Fruit fly (Drosophila melanogaster): Measurements from ENCODE around the gene PolI.

Gene PolI

DNA sequence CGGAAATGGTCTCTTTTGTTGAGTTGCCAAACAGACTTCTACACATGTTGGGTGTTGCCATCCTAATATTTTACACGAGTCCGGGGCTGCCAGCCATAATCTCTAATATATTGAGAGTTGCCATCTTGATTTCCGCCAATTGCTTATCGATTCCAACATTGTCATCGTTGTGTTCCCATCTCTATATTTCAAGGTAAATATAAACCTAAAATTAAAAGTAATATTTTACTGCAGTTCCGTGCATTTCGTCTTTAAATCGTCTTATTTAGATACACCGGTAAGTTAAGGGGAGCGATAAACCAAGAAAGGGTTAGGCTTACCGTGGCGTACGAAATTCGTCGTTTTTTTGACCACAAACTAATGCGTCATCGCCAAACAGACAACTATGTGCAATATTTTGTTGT lies at the start of gene PolI (continued):
- TF ChIP-seq CG9817 (tag; optimal IDR thresholded peaks at IDR 0.05): no peak
- TF ChIP-seq CG4424 (GFP tag; optimal IDR thresholded peaks at IDR 0.05): peak; percentile 32
- no peak for TF ChIP-seq cato (GFP tag; optimal IDR thresholded peaks at IDR 0.05; ENCODE audit: borderline replicate concordance)
- TF ChIP-seq Atf3 (GFP tag; optimal IDR thresholded peaks at IDR 0.05): no peak
- TF ChIP-seq stwl (tag; optimal IDR thresholded peaks at IDR 0.05): peak; percentile 72
- no peak for TF ChIP-seq Blimp-1 (GFP tag; optimal IDR thresholded peaks at IDR 0.05)
- TF ChIP-seq sens-2 (GFP tag; IDR thresholded peaks at IDR 0.05): no peak
- TF ChIP-seq salm (tag; optimal IDR thresholded peaks at IDR 0.05): peak; percentile 11
- peak; percentile 59 for TF ChIP-seq CG12769 (tag; optimal IDR thresholded peaks at IDR 0.05)
- TF ChIP-seq onecut (GFP tag; IDR thresholded peaks at IDR 0.05): no peak
- no peak for TF ChIP-seq fd3F (GFP tag; optimal IDR thresholded peaks at IDR 0.05)
- peak; percentile 2 for TF ChIP-seq twi (tag; optimal IDR thresholded peaks at IDR 0.05)
- TF ChIP-seq chif (GFP tag; optimal IDR thresholded peaks at IDR 0.05): peak in 1 of 2 experiments; percentile 13
- no peak for TF ChIP-seq croc (GFP tag; conservative IDR thresholded peaks at IDR 0.05)
- TF ChIP-seq bigmax (GFP tag; optimal IDR thresholded peaks at IDR 0.05): no peak
- no peak for TF ChIP-seq D19B (GFP tag; optimal IDR thresholded peaks at IDR 0.05)
- TF ChIP-seq MBD-R2 (GFP tag; IDR thresholded peaks at IDR 0.05): peak; percentile 51; the same call in 1 of the 2 replicates
- no peak for TF ChIP-seq ab (GFP tag; optimal IDR thresholded peaks at IDR 0.05)
- peak in 1 of 2 experiments; percentile 14 for TF ChIP-seq Pdp1 (GFP tag; optimal IDR thresholded peaks at IDR 0.05)
- TF ChIP-seq bowl (GFP tag; IDR thresholded peaks at IDR 0.05): no peak
- TF ChIP-seq CG13424 (tag; optimal IDR thresholded peaks at IDR 0.05): peak; percentile 42
- TF ChIP-seq CG1792 (GFP tag; optimal IDR thresholded peaks at IDR 0.05): no peak
- TF ChIP-seq Ada2b (GFP tag; IDR thresholded peaks at IDR 0.05): no peak
- TF ChIP-seq zfh2 (GFP tag; optimal IDR thresholded peaks at IDR 0.05): peak; percentile 54
- no peak for TF ChIP-seq CG11560 (tag; IDR thresholded peaks at IDR 0.05)
- peak; percentile 76 for TF ChIP-seq YL-1 (GFP tag; optimal IDR thresholded peaks at IDR 0.05)
- no peak for TF ChIP-seq CG32772 (GFP tag; IDR thresholded peaks at IDR 0.05)
- no peak for TF ChIP-seq Dfd (GFP tag; optimal IDR thresholded peaks at IDR 0.05)
- TF ChIP-seq CG13624 (GFP tag; optimal IDR thresholded peaks at IDR 0.05): peak; percentile 60
- TF ChIP-seq Dbx (GFP tag; IDR thresholded peaks at IDR 0.05): peak; percentile 39; the same call in 1 of the 3 replicates
- peak; percentile 60 for TF ChIP-seq CG15601 (tag; optimal IDR thresholded peaks at IDR 0.05)
- no peak for TF ChIP-seq sim (GFP tag; IDR thresholded peaks at IDR 0.05)
- no peak for TF ChIP-seq CG3281 (GFP tag; optimal IDR thresholded peaks at IDR 0.05)
- peak; percentile 16 for TF ChIP-seq CG30020 (tag; optimal IDR thresholded peaks at IDR 0.05)
- no peak for TF ChIP-seq HLH4C (GFP tag; IDR thresholded peaks at IDR 0.05; ENCODE audit: partially characterized antibody)
- TF ChIP-seq gcm (GFP tag; optimal IDR thresholded peaks at IDR 0.05): no peak
- TF ChIP-seq CG15011 (GFP tag; optimal IDR thresholded peaks at IDR 0.05): no peak
- no peak for TF ChIP-seq CG32767 (GFP tag; IDR thresholded peaks at IDR 0.05)
- no peak for TF ChIP-seq NC2β (GFP tag; optimal IDR thresholded peaks at IDR 0.05)
- no peak for TF ChIP-seq crc (GFP tag; optimal IDR thresholded peaks at IDR 0.05)
- TF ChIP-seq Gsc (GFP tag; IDR thresholded peaks at IDR 0.05): no peak
- TF ChIP-seq gem (tag; optimal IDR thresholded peaks at IDR 0.05): no peak
- peak; percentile 64 for TF ChIP-seq CG13287 (GFP tag; IDR thresholded peaks at IDR 0.05; ENCODE audit: partially characterized antibody)
- no peak for TF ChIP-seq CG17612 (GFP tag; IDR thresholded peaks at IDR 0.05)
- TF ChIP-seq disco-r (GFP tag; optimal IDR thresholded peaks at IDR 0.05): no peak
- no peak for TF ChIP-seq dm (GFP tag; optimal IDR thresholded peaks at IDR 0.05)
- TF ChIP-seq CG12299 (tag; optimal IDR thresholded peaks at IDR 0.05): no peak
- TF ChIP-seq dmrt11E (tag; optimal IDR thresholded peaks at IDR 0.05): no peak
- TF ChIP-seq CG4854 (GFP tag; optimal IDR thresholded peaks at IDR 0.05): peak; percentile 26
- no peak for TF ChIP-seq CG3163 (GFP tag; optimal IDR thresholded peaks at IDR 0.05)
- TF ChIP-seq CG18599 (GFP tag; optimal IDR thresholded peaks at IDR 0.05): no peak
